Worm (Caenorhabditis elegans) whole organism, L4 larva: ENCODE results near the gene unc-64.
"Not testable (repeated sequence)": the region's sequence is repeated elsewhere in the genome, so short reads cannot be mapped to it uniquely, and the experiment has no call there.

ENCODE experiments used
- F10B5.3 ChIP-seq: sonication (generic microtip); optimal IDR thresholded peaks from 2 replicates; lab custom pipeline; 2016; ENCODE audit warnings: mild to moderate bottlenecking, missing genetic modification characterization, missing compliant biosample characterization
- F44E2.7 ChIP-seq: fragments of 200-800 bp; sonication (Bioruptor generic); IDR thresholded peaks from 2 replicates; pipeline ENCODE4 v2.1.2; 2022; ENCODE audit warnings: missing genetic modification characterization, missing compliant biosample characterization
- F49E8.2 ChIP-seq: sonication (generic microtip); optimal IDR thresholded peaks from 2 replicates; lab custom pipeline; 2016; ENCODE audit warnings: missing compliant biosample characterization, mild to moderate bottlenecking, missing genetic modification characterization, borderline replicate concordance
- T20F7.1 ChIP-seq: fragments of 200-800 bp; sonication (Bioruptor generic); optimal IDR thresholded peaks from 2 replicates; lab custom pipeline; 2018; ENCODE audit warnings: mild to moderate bottlenecking, missing genetic modification characterization, missing compliant biosample characterization
- Y105C5A.15 ChIP-seq: fragments of 200-800 bp; sonication (Bioruptor generic); IDR thresholded peaks from 2 replicates; pipeline ENCODE4 v1.3.6; 2022; ENCODE audit warnings: missing genetic modification characterization, missing compliant biosample characterization
- Y48G9A.11 ChIP-seq: fragments of 200-800 bp; sonication (Bioruptor generic); IDR thresholded peaks from 2 replicates; pipeline ENCODE4 v1.3.6; 2022; ENCODE audit warnings: missing genetic modification reagents, missing genetic modification characterization, missing compliant biosample characterization
- Y75B8A.6 ChIP-seq: fragments of 200-800 bp; sonication (Bioruptor generic); IDR thresholded peaks from 2 replicates; pipeline ENCODE4 v1.3.6; 2022; ENCODE audit warnings: missing genetic modification reagents, missing genetic modification characterization, missing compliant biosample characterization
- ZK546.5 ChIP-seq, 2 experiments: sonication (generic microtip); optimal IDR thresholded peaks; 2 replicates each; lab custom pipeline; 2017; ENCODE audit warnings: missing biosample characterization in 2 of 2, missing genetic modification characterization in 2 of 2
- ama-1 ChIP-seq: fragments of 150-350 bp; optimal IDR thresholded peaks from 2 replicates; lab custom pipeline; 2014; ENCODE audit warnings: inconsistent platforms, mixed read lengths
- ceh-32 ChIP-seq: sonication (generic microtip); optimal IDR thresholded peaks from 2 replicates; lab custom pipeline; 2016; ENCODE audit warnings: mild to moderate bottlenecking, missing genetic modification characterization, missing compliant biosample characterization; ENCODE audit not compliant: poor library complexity
- daf-16 ChIP-seq, 3 experiments: sonication (generic microtip); optimal IDR thresholded peaks; 2 replicates each; lab custom pipeline; 2016 to 2017; ENCODE audit warnings: missing genetic modification characterization in 3 of 3, missing genetic modification reagents in 3 of 3, mild to moderate bottlenecking in 2 of 3, missing compliant biosample characterization in 2 of 3, missing biosample characterization in 1 of 3, moderate library complexity in 1 of 3
- dmd-6 ChIP-seq: fragments of 200-800 bp; sonication (Bioruptor generic); IDR thresholded peaks from 2 replicates; pipeline ENCODE4 v1.3.6; 2022; ENCODE audit warnings: missing genetic modification reagents, missing genetic modification characterization, missing compliant biosample characterization
- dmd-8 ChIP-seq: fragments of 200-800 bp; sonication (Bioruptor generic); IDR thresholded peaks from 2 replicates; pipeline ENCODE4 v1.3.6; 2022; ENCODE audit warnings: missing genetic modification characterization, missing compliant biosample characterization
- dmd-9 ChIP-seq: fragments of 200-800 bp; sonication (Bioruptor generic); IDR thresholded peaks from 2 replicates; pipeline ENCODE4 v1.3.6; 2022; ENCODE audit warnings: missing genetic modification reagents, missing genetic modification characterization, missing compliant biosample characterization
- dve-1 ChIP-seq: sonication (generic microtip); optimal IDR thresholded peaks from 2 replicates; lab custom pipeline; 2017; ENCODE audit warnings: antibody characterized with exemption, mild to moderate bottlenecking, missing genetic modification characterization, missing compliant biosample characterization; ENCODE audit not compliant: insufficient read depth
- egl-27 ChIP-seq: sonication (generic microtip); optimal IDR thresholded peaks from 3 replicates; lab custom pipeline; 2017; ENCODE audit warnings: missing biosample characterization, missing genetic modification reagents, missing genetic modification characterization
- hmg-1.1 ChIP-seq: fragments of 200-800 bp; sonication (Bioruptor generic); IDR thresholded peaks from 2 replicates; pipeline ENCODE4 v1.3.6; 2022; ENCODE audit warnings: missing genetic modification reagents, missing genetic modification characterization, missing compliant biosample characterization
- lin-1 ChIP-seq: fragments of 200-800 bp; sonication (Bioruptor generic); IDR thresholded peaks from 2 replicates; pipeline ENCODE4 v1.3.6; 2022; ENCODE audit warnings: missing genetic modification reagents, missing genetic modification characterization, missing compliant biosample characterization
- lin-13 ChIP-seq: fragments of 150-350 bp; optimal IDR thresholded peaks from 2 replicates; lab custom pipeline; 2014; ENCODE audit warnings: missing biosample characterization, missing genetic modification reagents, missing genetic modification characterization
- lin-29 ChIP-seq: fragments of 200-800 bp; sonication (Bioruptor generic); IDR thresholded peaks from 2 replicates; pipeline ENCODE4 v1.3.6; 2022; ENCODE audit warnings: missing genetic modification reagents, missing genetic modification characterization, missing compliant biosample characterization
- lin-38 ChIP-seq: fragments of 200-800 bp; sonication (Bioruptor generic); IDR thresholded peaks from 2 replicates; pipeline ENCODE4 v1.3.6; 2022; ENCODE audit warnings: missing genetic modification reagents, missing genetic modification characterization, missing compliant biosample characterization
- lin-39 ChIP-seq: fragments of 150-350 bp; optimal IDR thresholded peaks from 2 replicates; lab custom pipeline; 2014; ENCODE audit warnings: missing biosample characterization, missing genetic modification reagents, missing genetic modification characterization
- lir-3 ChIP-seq: sonication (generic microtip); optimal IDR thresholded peaks from 2 replicates; lab custom pipeline; 2016; ENCODE audit warnings: mild to moderate bottlenecking, missing genetic modification characterization, missing compliant biosample characterization
- lsy-2 ChIP-seq, 2 experiments: fragments of 150-350 bp in 1 of 2; sonication (generic microtip) in 1 of 2; optimal IDR thresholded peaks; 2 replicates each; lab custom pipeline; 2014 to 2017; ENCODE audit warnings: missing biosample characterization in 2 of 2, missing genetic modification characterization in 2 of 2
- mdl-1 ChIP-seq, 2 experiments: fragments of 150-350 bp in 1 of 2; sonication (generic microtip) in 1 of 2; optimal IDR thresholded peaks; 2 replicates each; lab custom pipeline; 2014 to 2017; ENCODE audit warnings: missing biosample characterization in 2 of 2, missing genetic modification characterization in 2 of 2
- mdt-29 ChIP-seq: fragments of 200-800 bp; sonication (Bioruptor generic); IDR thresholded peaks from 2 replicates; pipeline ENCODE4 v1.3.6; 2022; ENCODE audit warnings: missing genetic modification reagents, missing genetic modification characterization, missing compliant biosample characterization
- mxl-2 ChIP-seq: fragments of 200-800 bp; sonication (Bioruptor generic); conservative IDR thresholded peaks from 2 replicates; pipeline ENCODE4 v1.3.6; 2022; ENCODE audit warnings: missing genetic modification reagents, missing genetic modification characterization, missing compliant biosample characterization
- nhr-102 ChIP-seq: sonication (generic microtip); optimal IDR thresholded peaks from 2 replicates; lab custom pipeline; 2016; ENCODE audit warnings: mild to moderate bottlenecking, missing genetic modification characterization, moderate library complexity, missing compliant biosample characterization
- nhr-11 ChIP-seq: fragments of 150-350 bp; optimal IDR thresholded peaks from 2 replicates; lab custom pipeline; 2014; ENCODE audit warnings: missing biosample characterization, missing genetic modification characterization
- nhr-237 ChIP-seq: sonication (generic microtip); optimal IDR thresholded peaks from 2 replicates; lab custom pipeline; 2017; ENCODE audit warnings: missing biosample characterization, missing genetic modification characterization
- nhr-25 ChIP-seq: sonication (generic microtip); optimal IDR thresholded peaks from 2 replicates; lab custom pipeline; 2017; ENCODE audit warnings: missing genetic modification characterization, mild to moderate bottlenecking, missing compliant biosample characterization, antibody characterized with exemption, moderate library complexity, borderline replicate concordance; ENCODE audit not compliant: insufficient read depth
- nhr-41 ChIP-seq: fragments of 200-800 bp; sonication (Bioruptor generic); IDR thresholded peaks from 2 replicates; pipeline ENCODE4 v1.3.6; 2022; ENCODE audit warnings: missing genetic modification reagents, missing genetic modification characterization, missing compliant biosample characterization
- nhr-48 ChIP-seq: sonication (generic microtip); optimal IDR thresholded peaks from 2 replicates; lab custom pipeline; 2016; ENCODE audit warnings: mild to moderate bottlenecking, missing genetic modification characterization, missing compliant biosample characterization
- nhr-6 ChIP-seq: fragments of 150-350 bp; optimal IDR thresholded peaks from 2 replicates; lab custom pipeline; 2014; ENCODE audit warnings: missing biosample characterization, missing genetic modification characterization
- nhr-77 ChIP-seq: fragments of 150-350 bp; optimal IDR thresholded peaks from 2 replicates; lab custom pipeline; 2014; ENCODE audit warnings: missing biosample characterization, missing genetic modification characterization
- php-3 ChIP-seq: fragments of 200-800 bp; sonication (Bioruptor generic); IDR thresholded peaks from 2 replicates; pipeline ENCODE4 v1.3.6; 2022; ENCODE audit warnings: missing genetic modification reagents, missing genetic modification characterization, missing compliant biosample characterization
- pqm-1 ChIP-seq: sonication (generic microtip); optimal IDR thresholded peaks from 2 replicates; lab custom pipeline; 2017; ENCODE audit warnings: missing biosample characterization, missing genetic modification characterization
- sdz-12 ChIP-seq: fragments of 200-800 bp; sonication (Bioruptor generic); optimal IDR thresholded peaks from 2 replicates; lab custom pipeline; 2018; ENCODE audit warnings: mild to moderate bottlenecking, missing genetic modification characterization, missing compliant biosample characterization
- set-16 ChIP-seq: fragments of 200-800 bp; sonication (Bioruptor generic); IDR thresholded peaks from 2 replicates; pipeline ENCODE4 v1.3.6; 2022; ENCODE audit warnings: missing genetic modification reagents, missing genetic modification characterization, missing compliant biosample characterization
- spr-3 ChIP-seq: fragments of 200-800 bp; sonication (Bioruptor generic); optimal IDR thresholded peaks from 2 replicates; lab custom pipeline; 2018; ENCODE audit warnings: mild to moderate bottlenecking, missing genetic modification characterization, missing compliant biosample characterization
- unc-130 ChIP-seq: sonication (generic microtip); optimal IDR thresholded peaks from 2 replicates; lab custom pipeline; 2016; ENCODE audit warnings: missing genetic modification reagents, missing genetic modification characterization, missing compliant biosample characterization
- ztf-11 ChIP-seq: fragments of 150-350 bp; optimal IDR thresholded peaks from 2 replicates; lab custom pipeline; 2014; ENCODE audit warnings: missing biosample characterization, missing genetic modification characterization

The unc-64 gene

DNA sequence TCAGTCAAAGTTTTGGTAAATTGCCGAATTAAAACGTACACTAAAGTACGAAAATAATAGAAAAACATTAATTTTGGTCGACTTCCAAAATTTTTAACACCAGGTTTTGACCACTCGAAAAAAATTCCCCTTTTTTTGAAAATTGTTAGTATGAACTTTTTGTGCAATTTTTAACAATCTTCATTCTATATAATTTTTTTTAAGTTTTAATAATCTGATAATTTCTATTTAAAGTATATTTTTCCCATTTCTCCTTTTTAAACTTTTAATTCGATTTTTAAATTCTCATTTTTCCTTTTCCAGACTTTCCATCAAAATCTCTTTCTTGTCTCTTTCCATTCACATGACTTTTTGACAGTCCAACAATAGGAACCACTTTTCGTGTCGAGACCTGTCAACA lies at the start of gene unc-64:
TSS of gene unc-64 (plus strand) at position 301 of the 400 bp plus-strand sequence.
- TF ChIP-seq nhr-11 (tag; lab: Kevin White, UChicago) (no peak), dmd-8 (GFP tag; lab: Robert Waterston, UW) (no peak), dve-1 (no peak), mdl-1 (tag; optimal IDR thresholded peaks at IDR 0.05; lab: Kevin White, UChicago) (no peak), ZK546.5 (tag; optimal IDR thresholded peaks at IDR 0.05; lab: Kevin White, UChicago) (no peak), F44E2.7 (no peak), nhr-48 (no peak), Y75B8A.6 (no peak)

DNA sequence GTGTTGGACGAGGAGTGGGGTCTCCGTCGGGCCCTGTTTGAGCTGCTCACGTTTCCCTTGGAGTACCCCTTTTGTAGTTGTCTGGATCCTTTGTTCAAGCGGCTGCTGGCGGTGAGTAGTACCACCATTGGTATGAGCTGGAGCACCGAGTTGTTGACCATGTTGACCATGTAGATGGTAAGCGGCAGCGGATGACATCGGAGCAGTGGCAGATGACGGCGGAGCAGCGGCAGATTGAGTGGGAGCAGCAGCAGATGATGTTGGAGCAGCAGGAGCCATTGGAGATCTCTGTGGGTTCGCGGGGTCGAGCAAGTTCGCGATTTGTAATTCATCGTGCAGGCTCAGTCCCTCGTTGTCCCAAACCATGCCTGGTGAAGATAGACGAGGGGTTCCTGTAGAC lies 40.9 kb upstream of the unc-64 start:
- peak; percentile 72 for TF ChIP-seq set-16 (GFP tag; lab: Robert Waterston, UW)

DNA sequence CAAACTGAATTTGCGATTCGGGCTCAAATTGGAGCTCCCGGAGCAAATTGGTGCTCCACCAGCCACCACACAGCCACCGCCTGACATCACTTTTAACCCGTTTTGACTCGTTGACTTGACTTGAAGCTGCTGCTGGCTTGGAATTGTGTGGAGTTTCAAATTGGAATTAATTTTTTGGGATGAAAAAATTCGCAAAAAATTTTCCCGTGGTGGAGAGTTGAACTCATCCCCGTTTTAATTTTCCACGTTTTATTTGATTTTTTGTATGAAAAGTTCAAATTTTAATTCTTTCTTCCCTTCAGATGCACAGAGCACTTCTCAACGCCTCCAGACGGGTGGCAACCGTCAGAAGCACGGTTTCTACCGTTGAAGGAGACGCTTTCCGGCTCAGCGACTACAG lies 31.8 kb upstream of the unc-64 start, which contains the start of gene Y43F4A.4:
TSS of gene Y43F4A.4 (plus strand) at position 301 of the 400 bp plus-strand sequence.
- TF ChIP-seq php-3 (GFP tag; lab: Robert Waterston, UW); lir-3 (tag; lab: Kevin White, UChicago); pqm-1: not testable (repeated sequence)

DNA sequence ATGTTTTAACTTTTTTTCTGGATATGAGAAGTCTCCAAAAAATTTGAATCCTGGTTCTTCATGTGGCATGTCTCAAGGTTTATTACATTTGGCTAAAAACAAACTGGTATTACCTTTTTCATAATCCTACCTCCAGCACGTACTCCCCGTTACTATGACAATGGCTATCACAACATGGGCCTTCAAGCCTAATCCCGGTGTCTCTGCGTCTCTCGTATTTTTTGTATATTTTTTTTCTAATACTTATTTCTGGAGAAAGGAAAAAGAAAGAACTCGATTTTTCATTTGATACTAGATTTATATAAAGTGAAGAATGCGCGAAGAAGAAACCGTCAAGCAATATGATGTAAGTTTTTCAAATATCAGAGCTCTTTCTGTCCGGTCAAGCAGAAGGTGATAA lies 30.8 kb upstream of the unc-64 start, which contains the start of gene anoh-1:
TSS of gene anoh-1 (plus strand) at position 301 of the 400 bp plus-strand sequence.
- TF ChIP-seq mdt-29, result no peak
- TF ChIP-seq nhr-102, result no peak
- TF ChIP-seq dmd-9 (GFP tag; lab: Robert Waterston, UW), result no peak
- TF ChIP-seq nhr-41 (GFP tag; lab: Robert Waterston, UW), result no peak
- no peak for TF ChIP-seq nhr-6 (tag; lab: Kevin White, UChicago)
- TF ChIP-seq spr-3 (GFP tag; lab: Kevin White, UChicago), result no peak
- no peak for TF ChIP-seq ztf-11 (tag; lab: Kevin White, UChicago)
- no peak for TF ChIP-seq lin-29
- TF ChIP-seq mxl-2 (GFP tag; lab: Robert Waterston, UW), result no peak
- no peak for TF ChIP-seq lin-38
- no peak for TF ChIP-seq Y75B8A.6
- no peak for TF ChIP-seq dmd-6 (GFP tag; lab: Robert Waterston, UW)
- no peak for TF ChIP-seq dmd-8 (GFP tag; lab: Robert Waterston, UW)
- no peak for TF ChIP-seq F49E8.2 (tag; lab: Kevin White, UChicago)
- no peak for TF ChIP-seq nhr-237
- no peak for TF ChIP-seq sdz-12
- no peak for TF ChIP-seq Y105C5A.15
- no peak for TF ChIP-seq egl-27 (tag; lab: Kevin White, UChicago)
- TF ChIP-seq mdl-1 (tag; optimal IDR thresholded peaks at IDR 0.05; lab: Kevin White, UChicago), result no peak

DNA sequence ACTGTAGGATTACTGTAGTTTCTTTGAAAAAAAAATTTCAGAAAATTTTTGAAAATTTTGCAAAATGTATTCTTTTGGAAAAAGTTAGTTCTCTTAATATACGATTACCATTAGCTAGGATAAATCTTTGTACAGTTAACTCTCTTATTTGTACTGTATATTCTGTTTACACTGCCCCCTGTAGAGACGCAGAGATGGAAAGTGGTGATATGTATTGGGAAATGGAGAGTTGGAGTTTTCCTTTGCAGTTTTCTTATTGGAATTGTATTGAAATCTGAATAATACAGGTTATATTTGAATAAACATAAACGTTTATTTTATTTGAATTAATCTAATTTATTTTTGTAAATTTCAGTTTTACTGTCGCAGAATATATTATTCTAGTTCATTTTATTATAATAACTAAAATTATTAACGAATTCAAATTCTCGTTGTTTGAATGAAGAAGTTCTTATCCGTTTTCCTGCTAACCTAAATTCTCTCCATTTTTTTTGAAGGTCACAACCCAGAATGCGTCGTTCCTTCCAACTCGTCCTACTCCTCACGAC lies 22.8 kb upstream of the unc-64 start, which contains the start of gene F56A8.9:
TSS of gene F56A8.9 (plus strand) at position 498 of the 548 bp plus-strand sequence.
- TF ChIP-seq daf-16 (GFP tag; optimal IDR thresholded peaks at IDR 0.05; lab: Kevin White, UChicago) (no peak), daf-16 (tag; optimal IDR thresholded peaks at IDR 0.05; lab: Kevin White, UChicago) (peak; percentile 66), lin-1 (GFP tag; lab: Robert Waterston, UW) (no peak)

DNA sequence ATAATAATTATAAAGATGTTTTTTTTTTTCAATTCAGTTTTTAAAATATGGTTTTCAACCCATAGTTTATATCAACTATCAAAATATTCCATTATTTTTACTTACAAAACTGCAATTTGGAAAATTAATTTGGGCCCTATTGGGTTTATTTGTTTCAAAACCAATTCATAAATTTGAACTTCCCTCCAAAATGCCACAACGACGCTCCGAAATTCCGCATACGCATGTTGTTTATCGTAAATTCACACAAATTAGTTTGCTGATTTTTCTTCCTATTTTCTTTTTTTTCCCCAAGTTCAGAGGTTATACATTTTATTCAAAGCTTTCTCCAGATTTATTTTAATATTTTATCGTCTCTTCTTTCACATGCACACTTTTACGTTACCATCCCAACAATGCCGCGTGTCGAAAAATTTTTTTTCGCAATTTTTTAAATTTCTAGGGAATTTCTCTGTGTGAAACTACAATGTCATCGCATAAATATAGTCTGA lies 20.6 kb upstream of the unc-64 start, which contains the start of gene F56A8.3:
TSS of gene F56A8.3 (plus strand) at position 441 of the 491 bp plus-strand sequence.
- TF ChIP-seq unc-130 (GFP tag; lab: Kevin White, UChicago) (no peak), T20F7.1 (GFP tag; lab: Kevin White, UChicago) (peak; percentile 99), lsy-2 (tag; optimal IDR thresholded peaks at IDR 0.05; lab: Kevin White, UChicago) (peak; percentile 37 to 86), Y48G9A.11 (GFP tag; lab: Robert Waterston, UW) (peak; percentile 99), nhr-25 (tag; lab: Kevin White, UChicago) (peak; percentile 51), ama-1 (lab: Kevin White, UChicago) (no peak), dmd-6 (GFP tag; lab: Robert Waterston, UW) (peak; percentile 18; the same call in 1 of the 2 replicates), F10B5.3 (tag; lab: Kevin White, UChicago) (peak; percentile 36), lin-13 (GFP tag; lab: Kevin White, UChicago) (peak; percentile 43), hmg-1.1 (GFP tag; lab: Robert Waterston, UW) (peak; percentile 45), Y105C5A.15 (no peak), ceh-32 (tag; lab: Kevin White, UChicago) (no peak), nhr-77 (tag; lab: Kevin White, UChicago) (peak; percentile 9), lin-39 (tag; lab: Kevin White, UChicago) (no peak)
